Fruit fly (Drosophila melanogaster) whole organism, embryonic: ENCODE results near the gene pr.
A peak's percentile ranks its signal among the peaks of the same experiment; 100 is the strongest.

ENCODE experiments used
- CG1024 ChIP-seq: fragments of 200-800 bp; sonication (Bioruptor generic); IDR thresholded peaks from 2 replicates; pipeline ENCODE4 v1.3.6; 2022; ENCODE audit warnings: missing biosample characterization, missing genetic modification characterization
- CG10366 ChIP-seq: fragments of 200-800 bp; sonication (Bioruptor generic); IDR thresholded peaks from 2 replicates; pipeline ENCODE4 v1.3.6; 2022; ENCODE audit warnings: missing biosample characterization, missing genetic modification characterization
- CG10979 ChIP-seq: fragments of 200-800 bp; sonication (Bioruptor generic); optimal IDR thresholded peaks from 2 replicates; lab custom pipeline; 2018; ENCODE audit warnings: missing biosample characterization, mild to moderate bottlenecking, missing genetic modification characterization, moderate library complexity
- CG12104 ChIP-seq: fragments of 200-800 bp; sonication (Bioruptor generic); optimal IDR thresholded peaks from 3 replicates; lab custom pipeline; 2016; ENCODE audit warnings: missing biosample characterization, missing genetic modification characterization
- CG14050 ChIP-seq: fragments of 200-800 bp; sonication (Bioruptor generic); IDR thresholded peaks from 3 replicates; pipeline ENCODE4 v1.3.6; 2022; ENCODE audit warnings: missing biosample characterization, missing genetic modification characterization
- CG14441 ChIP-seq: fragments of 200-800 bp; sonication (Bioruptor generic); IDR thresholded peaks from 2 replicates; pipeline ENCODE4 v1.3.6; 2022; ENCODE audit warnings: missing biosample characterization, missing genetic modification characterization
- CG15073 ChIP-seq: fragments of 200-800 bp; sonication (Bioruptor generic); optimal IDR thresholded peaks from 2 replicates; lab custom pipeline; 2016; ENCODE audit warnings: missing biosample characterization, missing genetic modification characterization
- CG1832 ChIP-seq: fragments of 200-800 bp; sonication (Bioruptor generic); optimal IDR thresholded peaks from 2 replicates; lab custom pipeline; 2017; ENCODE audit warnings: missing biosample characterization, mild to moderate bottlenecking, missing genetic modification characterization, inconsistent platforms
- CG31388 ChIP-seq: fragments of 200-800 bp; sonication (Bioruptor generic); optimal IDR thresholded peaks from 2 replicates; lab custom pipeline; 2016; ENCODE audit warnings: missing biosample characterization, missing genetic modification characterization
- CG4282 ChIP-seq: fragments of 200-800 bp; sonication (Bioruptor generic); optimal IDR thresholded peaks from 2 replicates; lab custom pipeline; 2016; ENCODE audit warnings: missing biosample characterization, missing genetic modification characterization
- CG6254 ChIP-seq: fragments of 200-800 bp; sonication (Bioruptor generic); optimal IDR thresholded peaks from 3 replicates; lab custom pipeline; 2017; ENCODE audit warnings: mild to moderate bottlenecking, missing biosample characterization, missing genetic modification reagents, missing genetic modification characterization
- CG6654 ChIP-seq: fragments of 200-800 bp; sonication (Bioruptor generic); optimal IDR thresholded peaks from 2 replicates; lab custom pipeline; 2017; ENCODE audit warnings: missing biosample characterization, mild to moderate bottlenecking, missing genetic modification characterization
- CG7963 ChIP-seq: fragments of 200-800 bp; sonication (Bioruptor generic); IDR thresholded peaks from 3 replicates; pipeline ENCODE4 v1.3.6; 2022; ENCODE audit warnings: missing biosample characterization, missing genetic modification characterization; ENCODE audit not compliant: partially characterized antibody
- CG7987 ChIP-seq: fragments of 200-800 bp; sonication (Bioruptor generic); optimal IDR thresholded peaks from 2 replicates; lab custom pipeline; 2018; ENCODE audit warnings: missing biosample characterization, mild to moderate bottlenecking, missing genetic modification characterization, moderate library complexity
- CG8281 ChIP-seq: fragments of 200-800 bp; sonication (Bioruptor generic); optimal IDR thresholded peaks from 2 replicates; lab custom pipeline; 2018; ENCODE audit warnings: missing biosample characterization, mild to moderate bottlenecking, missing genetic modification characterization, moderate library complexity
- CG8388 ChIP-seq: fragments of 200-800 bp; sonication (Bioruptor generic); optimal IDR thresholded peaks from 2 replicates; lab custom pipeline; 2019; ENCODE audit warnings: missing biosample characterization, mild to moderate bottlenecking, missing genetic modification characterization, moderate library complexity
- CG8765 ChIP-seq: fragments of 200-800 bp; sonication (Bioruptor generic); IDR thresholded peaks from 2 replicates; pipeline ENCODE4 v1.3.6; 2022; ENCODE audit warnings: missing biosample characterization, missing genetic modification characterization
- CG9215 ChIP-seq: fragments of 200-800 bp; sonication (Bioruptor generic); IDR thresholded peaks from 2 replicates; pipeline ENCODE4 v1.3.6; 2022; ENCODE audit warnings: missing biosample characterization, missing genetic modification characterization
- Dad ChIP-seq: fragments of 200-800 bp; sonication (Bioruptor generic); optimal IDR thresholded peaks from 3 replicates; lab custom pipeline; 2016; ENCODE audit warnings: missing biosample characterization, missing genetic modification characterization
- Doc3 ChIP-seq: fragments of 200-800 bp; sonication (Bioruptor generic); IDR thresholded peaks from 3 replicates; pipeline ENCODE4 v1.3.6; 2022; ENCODE audit warnings: missing biosample characterization, missing genetic modification characterization; ENCODE audit not compliant: partially characterized antibody
- E2f1 ChIP-seq: fragments of 200-800 bp; sonication (Bioruptor generic); IDR thresholded peaks from 2 replicates; pipeline ENCODE4 v1.3.6; 2022; ENCODE audit warnings: missing biosample characterization, missing genetic modification characterization
- Elba2 ChIP-seq: fragments of 200-800 bp; sonication (Bioruptor generic); optimal IDR thresholded peaks from 3 replicates; lab custom pipeline; 2016; ENCODE audit warnings: missing biosample characterization, missing genetic modification characterization
- Fer3 ChIP-seq: fragments of 200-800 bp; sonication (Bioruptor generic); optimal IDR thresholded peaks from 2 replicates; lab custom pipeline; 2018; ENCODE audit warnings: missing biosample characterization, mild to moderate bottlenecking, missing genetic modification characterization, moderate library complexity
- MTF-1 ChIP-seq: fragments of 200-800 bp; sonication (Bioruptor generic); optimal IDR thresholded peaks from 2 replicates; lab custom pipeline; 2018; ENCODE audit warnings: missing biosample characterization, mild to moderate bottlenecking, missing genetic modification characterization, borderline replicate concordance
- Mad ChIP-seq: fragments of 200-800 bp; sonication (Bioruptor generic); optimal IDR thresholded peaks from 2 replicates; lab custom pipeline; 2016; ENCODE audit warnings: missing biosample characterization, missing genetic modification characterization
- Mes4 ChIP-seq: fragments of 200-800 bp; sonication (Bioruptor generic); optimal IDR thresholded peaks from 2 replicates; lab custom pipeline; 2016; ENCODE audit warnings: missing biosample characterization, missing genetic modification characterization
- Mrtf ChIP-seq: fragments of 200-800 bp; sonication (Bioruptor generic); IDR thresholded peaks from 3 replicates; pipeline ENCODE4 v1.3.6; 2022; ENCODE audit warnings: missing biosample characterization, missing genetic modification characterization
- Nf-YC ChIP-seq: fragments of 200-800 bp; optimal IDR thresholded peaks from 3 replicates; lab custom pipeline; 2019; ENCODE audit warnings: missing biosample characterization, mild to moderate bottlenecking, missing genetic modification characterization, moderate library complexity
- Oli ChIP-seq: fragments of 200-800 bp; sonication (Bioruptor generic); optimal IDR thresholded peaks from 2 replicates; lab custom pipeline; 2018; ENCODE audit warnings: missing biosample characterization, mild to moderate bottlenecking, missing genetic modification characterization, moderate library complexity
- Sry-β ChIP-seq: fragments of 200-800 bp; sonication (Bioruptor generic); optimal IDR thresholded peaks from 2 replicates; lab custom pipeline; 2018; ENCODE audit warnings: missing biosample characterization, mild to moderate bottlenecking, missing genetic modification characterization, moderate library complexity
- TFAM ChIP-seq: fragments of 200-800 bp; sonication (Bioruptor generic); optimal IDR thresholded peaks from 2 replicates; lab custom pipeline; 2017; ENCODE audit warnings: missing biosample characterization, missing genetic modification characterization, inconsistent platforms
- Taf1 ChIP-seq: fragments of 200-800 bp; sonication (Bioruptor generic); IDR thresholded peaks from 2 replicates; pipeline ENCODE4 v1.3.6; 2022; ENCODE audit warnings: missing biosample characterization, missing genetic modification characterization
- YL-1 ChIP-seq: fragments of 200-800 bp; sonication (Bioruptor generic); optimal IDR thresholded peaks from 3 replicates; lab custom pipeline; 2017; ENCODE audit warnings: missing biosample characterization, mild to moderate bottlenecking, missing genetic modification characterization
- abd-A ChIP-seq: fragments of 200-800 bp; sonication (Bioruptor generic); optimal IDR thresholded peaks from 3 replicates; lab custom pipeline; 2019; ENCODE audit warnings: missing biosample characterization, mild to moderate bottlenecking, missing genetic modification characterization, moderate library complexity
- ac ChIP-seq: fragments of 200-800 bp; sonication (Bioruptor generic); optimal IDR thresholded peaks from 3 replicates; lab custom pipeline; 2017; ENCODE audit warnings: missing biosample characterization, mild to moderate bottlenecking, missing genetic modification characterization
- aop ChIP-seq: fragments of 200-800 bp; sonication (Bioruptor generic); IDR thresholded peaks from 2 replicates; pipeline ENCODE4 v1.3.6; 2022; ENCODE audit warnings: missing biosample characterization, missing genetic modification characterization
- btn ChIP-seq: fragments of 200-800 bp; sonication (Bioruptor generic); optimal IDR thresholded peaks from 2 replicates; lab custom pipeline; 2016; ENCODE audit warnings: missing biosample characterization, missing genetic modification characterization
- caup ChIP-seq: fragments of 200-800 bp; sonication (Bioruptor generic); optimal IDR thresholded peaks from 3 replicates; lab custom pipeline; 2017; ENCODE audit warnings: missing biosample characterization, mild to moderate bottlenecking, missing genetic modification characterization, moderate library complexity; ENCODE audit not compliant: severe bottlenecking
- cg ChIP-seq: fragments of 200-800 bp; sonication (Bioruptor generic); optimal IDR thresholded peaks from 3 replicates; lab custom pipeline; 2019; ENCODE audit warnings: missing biosample characterization, mild to moderate bottlenecking, missing genetic modification characterization, moderate library complexity
- fd102C ChIP-seq: fragments of 200-800 bp; sonication (Bioruptor generic); optimal IDR thresholded peaks from 2 replicates; lab custom pipeline; 2018; ENCODE audit warnings: missing biosample characterization, mild to moderate bottlenecking, missing genetic modification characterization, moderate library complexity
- fd3F ChIP-seq: fragments of 200-800 bp; sonication (Bioruptor generic); optimal IDR thresholded peaks from 2 replicates; lab custom pipeline; 2018; ENCODE audit warnings: missing biosample characterization, mild to moderate bottlenecking, missing genetic modification characterization, moderate library complexity
- fu2 ChIP-seq: fragments of 200-800 bp; sonication (Bioruptor generic); optimal IDR thresholded peaks from 2 replicates; lab custom pipeline; 2016; ENCODE audit warnings: missing biosample characterization, missing genetic modification characterization
- gfzf ChIP-seq: fragments of 200-800 bp; sonication (Bioruptor generic); optimal IDR thresholded peaks from 2 replicates; lab custom pipeline; 2016; ENCODE audit warnings: missing biosample characterization, mild to moderate bottlenecking, missing genetic modification characterization, moderate library complexity
- ken ChIP-seq: fragments of 200-800 bp; sonication (Bioruptor generic); IDR thresholded peaks from 3 replicates; pipeline ENCODE4 v1.3.6; 2022; ENCODE audit warnings: missing biosample characterization, missing genetic modification characterization
- nau ChIP-seq: fragments of 200-800 bp; sonication (Bioruptor generic); optimal IDR thresholded peaks from 3 replicates; lab custom pipeline; 2017; ENCODE audit warnings: missing biosample characterization, mild to moderate bottlenecking, missing genetic modification characterization, missing genetic modification reagents
- nerfin-1 ChIP-seq: fragments of 200-800 bp; sonication (Bioruptor generic); optimal IDR thresholded peaks from 3 replicates; lab custom pipeline; 2019; ENCODE audit warnings: missing biosample characterization, mild to moderate bottlenecking, missing genetic modification characterization, moderate library complexity
- ranshi ChIP-seq: fragments of 200-800 bp; sonication (Bioruptor generic); IDR thresholded peaks from 2 replicates; pipeline ENCODE4 v1.3.6; 2022; ENCODE audit warnings: missing biosample characterization, missing genetic modification characterization
- rib ChIP-seq: fragments of 200-800 bp; sonication (Bioruptor generic); IDR thresholded peaks from 2 replicates; pipeline ENCODE4 v1.3.6; 2022; ENCODE audit warnings: missing biosample characterization, missing genetic modification characterization
- row ChIP-seq: fragments of 200-800 bp; sonication (Bioruptor generic); IDR thresholded peaks from 3 replicates; pipeline ENCODE4 v1.3.6; 2022; ENCODE audit warnings: missing biosample characterization, missing genetic modification characterization
- run ChIP-seq: fragments of 200-800 bp; sonication (Bioruptor generic); optimal IDR thresholded peaks from 3 replicates; lab custom pipeline; 2018; ENCODE audit warnings: missing biosample characterization, mild to moderate bottlenecking, missing genetic modification characterization

Gene pr

DNA sequence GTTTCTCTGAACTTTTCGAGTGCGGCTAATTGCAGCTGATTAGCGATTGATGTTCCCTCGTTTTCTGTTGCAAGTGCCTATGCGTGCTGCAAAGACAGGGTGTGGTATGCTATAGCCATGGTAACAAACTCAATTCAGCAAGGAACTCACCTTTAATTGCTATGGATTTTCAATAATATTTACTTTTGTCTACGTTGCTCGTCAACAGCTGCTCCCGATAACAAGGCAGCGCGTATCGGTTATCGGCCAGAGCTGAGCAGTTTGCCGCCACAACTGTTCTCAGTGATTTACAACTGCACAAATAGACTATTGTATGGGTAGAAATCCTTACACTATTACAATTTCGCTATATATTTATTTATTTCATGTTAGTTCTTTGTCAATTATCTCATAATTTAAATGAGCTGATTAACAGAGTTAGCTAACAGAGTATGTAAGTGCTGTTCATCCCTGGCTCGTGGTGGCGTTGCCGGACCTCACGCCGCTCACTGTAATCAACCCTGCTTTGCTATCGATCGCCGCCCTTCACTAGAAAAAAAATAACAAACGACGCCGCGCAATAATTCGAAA is at the start of gene pr, which contains the start of gene neb:
TSS of gene pr (minus strand) at position 225 of the 570 bp plus-strand sequence.
TSS of gene neb (plus strand) at position 524 of the 570 bp plus-strand sequence.
- peak; percentile 49 for TF ChIP-seq Nf-YC (tag; lab: Kevin White, UChicago)
- peak; percentile 40 for TF ChIP-seq CG8388 (GFP tag; lab: Kevin White, UChicago)
- TF ChIP-seq aop, result no peak
- TF ChIP-seq rib, result peak; percentile 17; the same call in 1 of the 2 replicates
- no peak for TF ChIP-seq nau (GFP tag; lab: Kevin White, UChicago)
- TF ChIP-seq CG7987 (GFP tag; lab: Kevin White, UChicago), result no peak
- TF ChIP-seq E2f1 (GFP tag; lab: Robert Waterston, UW), result no peak
- TF ChIP-seq CG15073, result no peak
- no peak for TF ChIP-seq CG9215 (GFP tag; lab: Robert Waterston, UW)
- peak; percentile 75 for TF ChIP-seq ranshi
- TF ChIP-seq Doc3 (GFP tag; lab: Robert Waterston, UW), result 0 out of 3 replicates have a peak, but pooled peaks have one; percentile 40
- TF ChIP-seq CG7963, result no peak
- TF ChIP-seq CG8281 (tag; lab: Kevin White, UChicago), result no peak
- peak; percentile 87 for TF ChIP-seq Sry-β (GFP tag; lab: Kevin White, UChicago)
- TF ChIP-seq CG4282 (GFP tag; lab: Kevin White, UChicago), result no peak
- TF ChIP-seq TFAM, result no peak
- TF ChIP-seq CG14050 (GFP tag; lab: Robert Waterston, UW), result peak; percentile 63; the same call in 2 of the 3 replicates
- no peak for TF ChIP-seq CG1024 (GFP tag; lab: Robert Waterston, UW)
- no peak for TF ChIP-seq ac (GFP tag; lab: Kevin White, UChicago)
- TF ChIP-seq CG6254 (GFP tag; lab: Kevin White, UChicago), result peak; percentile 33
- TF ChIP-seq Oli (tag; lab: Kevin White, UChicago), result peak; percentile 40
- TF ChIP-seq CG8765 (GFP tag; lab: Robert Waterston, UW), result no peak
- peak; percentile 33 for TF ChIP-seq CG31388 (GFP tag; lab: Kevin White, UChicago)
- TF ChIP-seq ken (GFP tag; lab: Robert Waterston, UW), result peak; percentile 64; the same call in 2 of the 3 replicates
- peak; percentile 8 for TF ChIP-seq fd3F
- 0 out of 3 replicates have a peak, but pooled peaks have one; percentile 56 for TF ChIP-seq Mrtf
- no peak for TF ChIP-seq abd-A (tag; lab: Kevin White, UChicago)
- TF ChIP-seq YL-1 (GFP tag; lab: Kevin White, UChicago), result peak; percentile 48
- TF ChIP-seq gfzf (GFP tag; lab: Kevin White, UChicago), result peak; percentile 13
- TF ChIP-seq Mad, result peak; percentile 62
- peak; percentile 67 for TF ChIP-seq CG12104 (GFP tag; lab: Kevin White, UChicago)
- TF ChIP-seq CG6654, result no peak
- TF ChIP-seq Taf1 (GFP tag; lab: Robert Waterston, UW), result no peak
- TF ChIP-seq Fer3, result no peak
- TF ChIP-seq nerfin-1 (tag; lab: Kevin White, UChicago), result no peak
- no peak for TF ChIP-seq btn
- TF ChIP-seq cg (GFP tag; lab: Kevin White, UChicago), result no peak
- TF ChIP-seq fd102C, result no peak
- no peak for TF ChIP-seq CG1832
- peak; percentile 56 for TF ChIP-seq Dad (GFP tag; lab: Kevin White, UChicago)
- TF ChIP-seq caup, result peak; percentile 41
- TF ChIP-seq CG14441, result no peak
- no peak for TF ChIP-seq MTF-1
- no peak for TF ChIP-seq fu2 (GFP tag; lab: Kevin White, UChicago)
- TF ChIP-seq CG10366 (GFP tag; lab: Robert Waterston, UW), result peak; percentile 59; the same call in 1 of the 2 replicates
- peak; percentile 3 for TF ChIP-seq CG10979
- TF ChIP-seq run (tag; lab: Kevin White, UChicago), result no peak
- peak; percentile 83 for TF ChIP-seq row
- TF ChIP-seq Mes4 (GFP tag; lab: Kevin White, UChicago), result no peak
- TF ChIP-seq Elba2 (GFP tag; lab: Kevin White, UChicago), result no peak
